Fruit fly (Drosophila melanogaster): ENCODE measurements around the gene dgt6.

The dgt6 gene

dm6 chr3R:29130902-29131621 lies at the start of gene dgt6, which contains the start of gene Vha100-1:
TSS of gene dgt6 (minus strand) at chr3R:29130972.
TSS of gene Vha100-1 (plus strand) at chr3R:29131193.
- TF ChIP-seq Sin3A (optimal IDR thresholded peaks at IDR 0.05), result no peak
- no peak for TF ChIP-seq ttk (optimal IDR thresholded peaks at IDR 0.05)
- no peak for TF ChIP-seq h (optimal IDR thresholded peaks at IDR 0.05)
- TF ChIP-seq Myc (optimal IDR thresholded peaks at IDR 0.05), result no peak
- no peak for TF ChIP-seq psq (optimal IDR thresholded peaks at IDR 0.05)
- TF ChIP-seq insv (optimal IDR thresholded peaks at IDR 0.05), result no peak

- TF ChIP-seq Sin3A (optimal IDR thresholded peaks at IDR 0.05) (no peak), ttk (optimal IDR thresholded peaks at IDR 0.05) (no peak), h (optimal IDR thresholded peaks at IDR 0.05) (no peak), insv (optimal IDR thresholded peaks at IDR 0.05) (no peak), psq (optimal IDR thresholded peaks at IDR 0.05) (no peak), Myc (optimal IDR thresholded peaks at IDR 0.05) (no peak)
Observed at dm6 chr3R:29164930-29165693, 34.3 kb upstream of the dgt6 start, which contains the start of gene CG11898. TSS of gene CG11898 (plus strand) at chr3R:29165643.

- TF ChIP-seq insv (optimal IDR thresholded peaks at IDR 0.05) (no peak), psq (optimal IDR thresholded peaks at IDR 0.05) (no peak), Sin3A (optimal IDR thresholded peaks at IDR 0.05) (no peak), Myc (optimal IDR thresholded peaks at IDR 0.05) (no peak), ttk (optimal IDR thresholded peaks at IDR 0.05) (no peak), h (optimal IDR thresholded peaks at IDR 0.05) (no peak)
Observed at dm6 chr3R:29159620-29160019, 28.8 kb upstream of the dgt6 start.

dm6 chr3R:29158721-29159120 lies 27.9 kb upstream of the dgt6 start:
- no peak for TF ChIP-seq h (optimal IDR thresholded peaks at IDR 0.05)
- no peak for TF ChIP-seq insv (optimal IDR thresholded peaks at IDR 0.05)

- TF ChIP-seq Myc (optimal IDR thresholded peaks at IDR 0.05) (no peak), psq (optimal IDR thresholded peaks at IDR 0.05) (no peak)
Observed at dm6 chr3R:29157418-29158398, 26.9 kb upstream of the dgt6 start, which contains the start of gene rdog. TSS of gene rdog (plus strand) at chr3R:29158122.

dm6 chr3R:29153197-29153644 lies 22.4 kb upstream of the dgt6 start, which contains the start of the genes Slbp and Rpn2:
TSS of gene Slbp (minus strand) at chr3R:29153266.
TSS of gene Rpn2 (plus strand) at chr3R:29153524.
- no peak for TF ChIP-seq ttk (optimal IDR thresholded peaks at IDR 0.05)
- TF ChIP-seq insv (optimal IDR thresholded peaks at IDR 0.05), result no peak
- TF ChIP-seq Myc (optimal IDR thresholded peaks at IDR 0.05), result no peak
- no peak for TF ChIP-seq h (optimal IDR thresholded peaks at IDR 0.05)
- TF ChIP-seq Sin3A (optimal IDR thresholded peaks at IDR 0.05), result no peak
- TF ChIP-seq psq (optimal IDR thresholded peaks at IDR 0.05), result no peak

dm6 chr3R:29151621-29152092 lies 20.9 kb upstream of the dgt6 start, which contains the start of gene eIF2D:
TSS of gene eIF2D (minus strand) at chr3R:29151794.
- TF ChIP-seq ttk (optimal IDR thresholded peaks at IDR 0.05) (no peak), psq (optimal IDR thresholded peaks at IDR 0.05) (no peak), insv (optimal IDR thresholded peaks at IDR 0.05) (no peak), h (optimal IDR thresholded peaks at IDR 0.05) (no peak), Sin3A (optimal IDR thresholded peaks at IDR 0.05) (no peak), Myc (optimal IDR thresholded peaks at IDR 0.05) (no peak)

dm6 chr3R:29148072-29148471 lies 17.3 kb upstream of the dgt6 start, which contains the start of the genes CG11882 and Pglym78:
TSS of gene CG11882 (minus strand) at chr3R:29148172.
TSS of gene Pglym78 (plus strand) at chr3R:29148248.
- no peak for TF ChIP-seq Sin3A (optimal IDR thresholded peaks at IDR 0.05)
- TF ChIP-seq insv (optimal IDR thresholded peaks at IDR 0.05), result peak; percentile 96
- TF ChIP-seq Myc (optimal IDR thresholded peaks at IDR 0.05), result no peak
- TF ChIP-seq ttk (optimal IDR thresholded peaks at IDR 0.05), result no peak

dm6 chr3R:29146710-29147109 lies 15.9 kb upstream of the dgt6 start, which contains the start of gene CG14511:
TSS of gene CG14511 (minus strand) at chr3R:29146893.
- TF ChIP-seq ttk (optimal IDR thresholded peaks at IDR 0.05), result no peak
- no peak for TF ChIP-seq Sin3A (optimal IDR thresholded peaks at IDR 0.05)
- TF ChIP-seq Myc (optimal IDR thresholded peaks at IDR 0.05), result no peak
- TF ChIP-seq psq (optimal IDR thresholded peaks at IDR 0.05), result no peak
- TF ChIP-seq h (optimal IDR thresholded peaks at IDR 0.05), result no peak
- TF ChIP-seq insv (optimal IDR thresholded peaks at IDR 0.05), result no peak

- TF ChIP-seq psq (optimal IDR thresholded peaks at IDR 0.05) (no peak), Sin3A (optimal IDR thresholded peaks at IDR 0.05) (no peak), ttk (optimal IDR thresholded peaks at IDR 0.05) (no peak), insv (optimal IDR thresholded peaks at IDR 0.05) (no peak), Myc (optimal IDR thresholded peaks at IDR 0.05) (no peak), h (optimal IDR thresholded peaks at IDR 0.05) (no peak)
Observed at dm6 chr3R:29139767-29140755, 9.3 kb upstream of the dgt6 start.

Measured in Kc167 (cell line).